Worm (Caenorhabditis elegans): Measurements from ENCODE around the gene K09F5.1.

DNA sequence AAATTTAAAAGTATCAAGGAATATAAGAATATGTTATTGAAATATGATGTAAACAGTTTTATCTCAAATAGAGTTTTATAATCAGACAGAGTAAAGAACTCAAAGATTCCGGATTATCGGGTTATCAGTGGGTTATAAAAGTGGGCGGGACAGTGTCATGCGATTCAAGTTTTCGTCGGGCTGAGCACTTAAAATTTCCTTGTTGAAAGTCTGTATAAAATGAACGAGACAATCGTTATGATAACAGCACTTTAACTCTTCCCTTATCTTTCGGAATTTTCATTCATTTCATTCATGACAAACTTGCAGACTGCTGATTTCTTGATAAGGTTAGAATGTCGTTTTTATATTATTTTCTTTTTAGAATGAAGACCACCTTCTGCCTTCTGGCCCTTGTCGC lies 13.8 kb upstream of the K09F5.1 start, which contains the start of gene spp-14:
- no peak for TF ChIP-seq tab-1 (GFP tag; IDR thresholded peaks at IDR 0.05)
- no peak for TF ChIP-seq ref-1 (GFP tag; conservative IDR thresholded peaks at IDR 0.05)
- TF ChIP-seq klf-2 (GFP tag; conservative IDR thresholded peaks at IDR 0.05), result no peak
- TF ChIP-seq T22C8.4 (GFP tag; IDR thresholded peaks at IDR 0.05), result no peak
- TF ChIP-seq ztf-29 (GFP tag; IDR thresholded peaks at IDR 0.05), result no peak

Measured in whole organism, midembryonic.